Fruit fly (Drosophila melanogaster) whole organism, embryonic: Measurements from ENCODE around the gene CG7943.

ENCODE experiments used
- Antp ChIP-seq: fragments of 200-800 bp; sonication (Bioruptor generic); optimal IDR thresholded peaks from 3 replicates; lab custom pipeline; 2016; ENCODE audit warnings: missing biosample characterization, missing genetic modification characterization
- CG11247 ChIP-seq: fragments of 200-800 bp; sonication (Bioruptor generic); IDR thresholded peaks from 2 replicates; pipeline ENCODE4 v1.3.6; 2022; ENCODE audit warnings: missing biosample characterization, missing genetic modification characterization
- CG11398 ChIP-seq: fragments of 200-800 bp; sonication (Bioruptor generic); optimal IDR thresholded peaks from 2 replicates; lab custom pipeline; 2016; ENCODE audit warnings: missing biosample characterization, missing genetic modification characterization
- CG11723 ChIP-seq: fragments of 200-800 bp; sonication (Bioruptor generic); optimal IDR thresholded peaks from 2 replicates; lab custom pipeline; 2017; ENCODE audit warnings: missing biosample characterization, mild to moderate bottlenecking, missing genetic modification characterization
- CG12744 ChIP-seq: fragments of 200-800 bp; sonication (Bioruptor generic); optimal IDR thresholded peaks from 2 replicates; lab custom pipeline; 2016; ENCODE audit warnings: missing biosample characterization, missing genetic modification characterization
- CG13775 ChIP-seq: fragments of 200-800 bp; sonication (Bioruptor generic); optimal IDR thresholded peaks from 3 replicates; lab custom pipeline; 2017; ENCODE audit warnings: missing biosample characterization, mild to moderate bottlenecking, missing genetic modification characterization
- CG13894 ChIP-seq: fragments of 200-800 bp; sonication (Bioruptor generic); optimal IDR thresholded peaks from 3 replicates; lab custom pipeline; 2018; ENCODE audit warnings: missing biosample characterization, mild to moderate bottlenecking, missing genetic modification characterization, moderate library complexity
- CG14014 ChIP-seq: fragments of 200-800 bp; sonication (Bioruptor generic); IDR thresholded peaks from 2 replicates; pipeline ENCODE4 v1.3.6; 2022; ENCODE audit warnings: missing biosample characterization, missing genetic modification characterization
- CG14667 ChIP-seq: fragments of 200-800 bp; sonication (Bioruptor generic); IDR thresholded peaks from 2 replicates; pipeline ENCODE4 v1.3.6; 2022; ENCODE audit warnings: missing biosample characterization, missing genetic modification characterization
- CG17359 ChIP-seq: fragments of 200-800 bp; sonication (Bioruptor generic); optimal IDR thresholded peaks from 3 replicates; lab custom pipeline; 2018; ENCODE audit warnings: missing biosample characterization, mild to moderate bottlenecking, missing genetic modification characterization, moderate library complexity
- CG17385 ChIP-seq: fragments of 200-800 bp; sonication (Bioruptor generic); optimal IDR thresholded peaks from 3 replicates; lab custom pipeline; 2018; ENCODE audit warnings: missing biosample characterization, mild to moderate bottlenecking, missing genetic modification characterization
- CG18262 ChIP-seq: fragments of 200-800 bp; optimal IDR thresholded peaks from 3 replicates; lab custom pipeline; 2019; ENCODE audit warnings: missing biosample characterization, mild to moderate bottlenecking, missing genetic modification characterization, moderate library complexity
- CG18476 ChIP-seq: fragments of 200-800 bp; sonication (Bioruptor generic); optimal IDR thresholded peaks from 2 replicates; lab custom pipeline; 2016; ENCODE audit warnings: missing biosample characterization, mild to moderate bottlenecking, missing genetic modification characterization
- CG2202 ChIP-seq: fragments of 200-800 bp; sonication (Bioruptor generic); optimal IDR thresholded peaks from 2 replicates; lab custom pipeline; 2018; ENCODE audit warnings: missing biosample characterization, mild to moderate bottlenecking, missing genetic modification characterization
- CG2889 ChIP-seq: fragments of 200-800 bp; sonication (Bioruptor generic); IDR thresholded peaks from 3 replicates; pipeline ENCODE4 v1.3.6; 2022; ENCODE audit warnings: missing biosample characterization, missing genetic modification characterization
- CG30431 ChIP-seq: fragments of 200-800 bp; sonication (Bioruptor generic); optimal IDR thresholded peaks from 2 replicates; lab custom pipeline; 2017; ENCODE audit warnings: missing biosample characterization, missing genetic modification characterization
- CG32767 ChIP-seq: fragments of 200-800 bp; sonication (Bioruptor generic); IDR thresholded peaks from 2 replicates; pipeline ENCODE4 v1.3.6; 2022; ENCODE audit warnings: missing biosample characterization, missing genetic modification characterization
- CG43689 ChIP-seq: fragments of 200-800 bp; sonication (Bioruptor generic); IDR thresholded peaks from 2 replicates; pipeline ENCODE4 v1.3.6; 2022; ENCODE audit warnings: missing biosample characterization, missing genetic modification characterization
- CG5953 ChIP-seq: fragments of 200-800 bp; sonication (Bioruptor generic); IDR thresholded peaks from 2 replicates; pipeline ENCODE4 v1.3.6; 2022; ENCODE audit warnings: missing biosample characterization, missing genetic modification characterization
- CG7839 ChIP-seq: fragments of 200-800 bp; sonication (Bioruptor generic); optimal IDR thresholded peaks from 3 replicates; lab custom pipeline; 2018; ENCODE audit warnings: missing biosample characterization, mild to moderate bottlenecking, missing genetic modification characterization, moderate library complexity
- CG8924 ChIP-seq: fragments of 200-800 bp; optimal IDR thresholded peaks from 3 replicates; lab custom pipeline; 2019; ENCODE audit warnings: missing biosample characterization, mild to moderate bottlenecking, missing genetic modification characterization, moderate library complexity
- CG9727 ChIP-seq: fragments of 200-800 bp; sonication (Bioruptor generic); optimal IDR thresholded peaks from 3 replicates; lab custom pipeline; 2017; ENCODE audit warnings: missing biosample characterization, mild to moderate bottlenecking, missing genetic modification characterization
- NfI ChIP-seq: fragments of 200-800 bp; sonication (Bioruptor generic); optimal IDR thresholded peaks from 3 replicates; lab custom pipeline; 2018; ENCODE audit warnings: missing biosample characterization, mild to moderate bottlenecking, missing genetic modification characterization, moderate library complexity
- Ssrp ChIP-seq: fragments of 200-800 bp; sonication (Bioruptor generic); optimal IDR thresholded peaks from 2 replicates; lab custom pipeline; 2018; ENCODE audit warnings: missing biosample characterization, mild to moderate bottlenecking, missing genetic modification characterization, moderate library complexity
- Usf ChIP-seq: fragments of 200-800 bp; sonication (Bioruptor generic); optimal IDR thresholded peaks from 2 replicates; lab custom pipeline; 2017; ENCODE audit warnings: missing genotype, missing biosample characterization, missing genetic modification characterization
- ab ChIP-seq: fragments of 200-800 bp; sonication (Bioruptor generic); optimal IDR thresholded peaks from 2 replicates; lab custom pipeline; 2016; ENCODE audit warnings: missing biosample characterization, missing genetic modification characterization
- bab2 ChIP-seq: fragments of 200-800 bp; sonication (Bioruptor generic); optimal IDR thresholded peaks from 2 replicates; lab custom pipeline; 2016; ENCODE audit warnings: missing biosample characterization, missing genetic modification characterization
- bbx ChIP-seq: fragments of 200-800 bp; sonication (Bioruptor generic); IDR thresholded peaks from 2 replicates; pipeline ENCODE4 v1.3.6; 2022; ENCODE audit warnings: missing biosample characterization, missing genetic modification characterization; ENCODE audit not compliant: partially characterized antibody
- cas ChIP-seq: fragments of 200-800 bp; sonication (Bioruptor generic); IDR thresholded peaks from 2 replicates; pipeline ENCODE4 v1.3.6; 2022; ENCODE audit warnings: missing biosample characterization, missing genetic modification characterization
- chn ChIP-seq: fragments of 200-800 bp; sonication (Bioruptor generic); optimal IDR thresholded peaks from 2 replicates; lab custom pipeline; 2016; ENCODE audit warnings: missing biosample characterization, missing genetic modification characterization
- da ChIP-seq: fragments of 200-800 bp; sonication (Bioruptor generic); optimal IDR thresholded peaks from 2 replicates; lab custom pipeline; 2016; ENCODE audit warnings: missing biosample characterization, missing genetic modification characterization
- dm ChIP-seq: fragments of 200-800 bp; sonication (Bioruptor generic); optimal IDR thresholded peaks from 3 replicates; lab custom pipeline; 2016; ENCODE audit warnings: missing biosample characterization, missing genetic modification characterization
- dpn ChIP-seq, 2 experiments: fragments of 200-800 bp; sonication (Bioruptor generic); optimal IDR thresholded peaks; 3 replicates each; lab custom pipeline; 2016; ENCODE audit warnings: missing biosample characterization in 2 of 2, missing genetic modification characterization in 2 of 2
- emc ChIP-seq: fragments of 200-800 bp; sonication (Bioruptor generic); optimal IDR thresholded peaks from 2 replicates; lab custom pipeline; 2016; ENCODE audit warnings: missing biosample characterization, missing genetic modification characterization
- ewg ChIP-seq: fragments of 200-800 bp; sonication (Bioruptor generic); optimal IDR thresholded peaks from 3 replicates; lab custom pipeline; 2017; ENCODE audit warnings: mild to moderate bottlenecking, missing biosample characterization, missing genetic modification reagents, missing genetic modification characterization
- grau ChIP-seq: fragments of 200-800 bp; optimal IDR thresholded peaks from 3 replicates; lab custom pipeline; 2019; ENCODE audit warnings: missing biosample characterization, mild to moderate bottlenecking, missing genetic modification characterization, moderate library complexity
- gsb-n ChIP-seq: fragments of 200-800 bp; sonication (Bioruptor generic); optimal IDR thresholded peaks from 3 replicates; lab custom pipeline; 2018; ENCODE audit warnings: missing biosample characterization, mild to moderate bottlenecking, missing genetic modification characterization
- ham ChIP-seq: fragments of 200-800 bp; sonication (Bioruptor generic); IDR thresholded peaks from 2 replicates; pipeline ENCODE4 v1.3.6; 2022; ENCODE audit warnings: missing biosample characterization, missing genetic modification characterization
- jumu ChIP-seq: fragments of 200-800 bp; sonication (Bioruptor generic); optimal IDR thresholded peaks from 3 replicates; lab custom pipeline; 2016; ENCODE audit warnings: missing biosample characterization, missing genetic modification characterization
- lab ChIP-seq: fragments of 200-800 bp; sonication (Bioruptor generic); optimal IDR thresholded peaks from 3 replicates; lab custom pipeline; 2017; ENCODE audit warnings: missing biosample characterization, missing genetic modification characterization, mild to moderate bottlenecking, moderate library complexity, missing genetic modification reagents
- lov ChIP-seq, 2 experiments: fragments of 200-800 bp in 1 of 2; fragments of >200 bp in 1 of 2; sonication (Bioruptor generic) in 1 of 2; IDR thresholded peaks in 1 of 2; optimal IDR thresholded peaks in 1 of 2; 2 replicates in 1 of 2; 3 replicates in 1 of 2; pipeline versions ENCODE4 v1.3.6 to Lab custom; 2017 to 2022; ENCODE audit warnings: missing biosample characterization in 1 of 2, missing genetic modification characterization in 1 of 2
- mirr ChIP-seq: fragments of 200-800 bp; sonication (Bioruptor generic); optimal IDR thresholded peaks from 3 replicates; lab custom pipeline; 2018; ENCODE audit warnings: missing biosample characterization, mild to moderate bottlenecking, missing genetic modification characterization
- nmo ChIP-seq: fragments of 200-800 bp; sonication (Bioruptor generic); optimal IDR thresholded peaks from 2 replicates; lab custom pipeline; 2018; ENCODE audit warnings: missing biosample characterization, mild to moderate bottlenecking, missing genetic modification characterization, moderate library complexity
- prd ChIP-seq, 3 experiments: fragments of >200 bp in 2 of 3; fragments of 200-800 bp in 1 of 3; sonication (Bioruptor generic) in 1 of 3; optimal IDR thresholded peaks in 2 of 3; IDR thresholded peaks in 1 of 3; 2 replicates in 2 of 3; 3 replicates in 1 of 3; pipeline versions ENCODE4 v1.3.6 to Lab custom; 2017 to 2022; ENCODE audit warnings: missing biosample characterization in 1 of 3, missing genetic modification characterization in 1 of 3
- repo ChIP-seq: fragments of 200-800 bp; sonication (Bioruptor generic); optimal IDR thresholded peaks from 2 replicates; lab custom pipeline; 2016; ENCODE audit warnings: missing biosample characterization, missing genetic modification characterization
- seq ChIP-seq: fragments of 200-800 bp; sonication (Bioruptor generic); IDR thresholded peaks from 2 replicates; pipeline ENCODE4 v1.3.6; 2022; ENCODE audit warnings: missing biosample characterization, missing genetic modification characterization
- so ChIP-seq: fragments of 200-800 bp; sonication (Bioruptor generic); IDR thresholded peaks from 3 replicates; pipeline ENCODE4 v1.3.6; 2022; ENCODE audit warnings: missing biosample characterization, missing genetic modification characterization
- ssp ChIP-seq: fragments of 200-800 bp; sonication (Bioruptor generic); IDR thresholded peaks from 2 replicates; pipeline ENCODE4 v1.3.6; 2022; ENCODE audit warnings: missing biosample characterization, missing genetic modification characterization
- usp ChIP-seq: fragments of >200 bp; optimal IDR thresholded peaks from 2 replicates; lab custom pipeline; 2017; ENCODE audit warnings: missing biosample characterization, missing genetic modification characterization
- vfl ChIP-seq: fragments of 200-800 bp; sonication (Bioruptor generic); optimal IDR thresholded peaks from 2 replicates; lab custom pipeline; 2016; ENCODE audit warnings: missing biosample characterization, missing genetic modification characterization
- zf30C ChIP-seq: fragments of 200-800 bp; sonication (Bioruptor generic); optimal IDR thresholded peaks from 3 replicates; lab custom pipeline; 2018; ENCODE audit warnings: missing biosample characterization, mild to moderate bottlenecking, missing genetic modification characterization

Gene CG7943

dm6 chr3R:30092700-30093044 lies 46.4 kb downstream of the CG7943 start (continued):
- peak; percentile 87 for TF ChIP-seq CG11247
- TF ChIP-seq CG14014 (GFP tag; lab: Robert Waterston, UW): peak; percentile 89
- peak; percentile 69 for TF ChIP-seq zf30C (GFP tag; lab: Kevin White, UChicago)
- peak; percentile 73 for TF ChIP-seq CG11398 (GFP tag; lab: Kevin White, UChicago)
- TF ChIP-seq CG12744 (GFP tag; lab: Kevin White, UChicago): peak; percentile 84
- peak; percentile 2 for TF ChIP-seq CG11723 (GFP tag; lab: Kevin White, UChicago)
- peak; percentile 29 for TF ChIP-seq da (GFP tag; lab: Kevin White, UChicago)
- TF ChIP-seq emc (GFP tag; lab: Kevin White, UChicago): peak; percentile 57
- TF ChIP-seq so (GFP tag; lab: Robert Waterston, UW): peak; percentile 88
- TF ChIP-seq chn (GFP tag; lab: Kevin White, UChicago): peak; percentile 84
- TF ChIP-seq CG30431 (GFP tag; lab: Kevin White, UChicago): peak; percentile 71
- peak; percentile 81 for TF ChIP-seq CG18262 (tag; lab: Kevin White, UChicago)
- TF ChIP-seq dm: peak; percentile 79
- TF ChIP-seq bab2 (GFP tag; lab: Kevin White, UChicago): peak; percentile 90
- TF ChIP-seq CG17385 (GFP tag; lab: Kevin White, UChicago): peak; percentile 84
- peak; percentile 60 for TF ChIP-seq CG5953 (GFP tag; lab: Robert Waterston, UW)
- peak; percentile 81 for TF ChIP-seq CG32767 (GFP tag; lab: Robert Waterston, UW)
- TF ChIP-seq CG13894 (tag; lab: Kevin White, UChicago): peak; percentile 80
- peak; percentile 89 for TF ChIP-seq CG7839 (tag; lab: Kevin White, UChicago)
- peak; percentile 85 for TF ChIP-seq CG8924 (tag; lab: Kevin White, UChicago)
- TF ChIP-seq bbx (GFP tag; lab: Robert Waterston, UW): no peak
- peak; percentile 83 for TF ChIP-seq repo (GFP tag; lab: Kevin White, UChicago)
- peak; percentile 59 for TF ChIP-seq CG2202 (tag; lab: Kevin White, UChicago)
- peak; percentile 86 for TF ChIP-seq NfI (GFP tag; lab: Kevin White, UChicago)
- TF ChIP-seq CG2889 (GFP tag; lab: Robert Waterston, UW): peak; percentile 85
- TF ChIP-seq nmo (GFP tag; lab: Kevin White, UChicago): peak; percentile 80
- peak; percentile 69 for TF ChIP-seq ewg (GFP tag; lab: Kevin White, UChicago)
- peak; percentile 87 to 88 for TF ChIP-seq dpn (GFP tag; optimal IDR thresholded peaks at IDR 0.05; lab: Kevin White, UChicago)
- peak; percentile 44 for TF ChIP-seq mirr (GFP tag; lab: Kevin White, UChicago)
- TF ChIP-seq ham: peak; percentile 80; the same call in 1 of the 2 replicates
- no peak for TF ChIP-seq lov (optimal IDR thresholded peaks at IDR 0.05; lab: Kevin White, UChicago)
- peak; percentile 82 for TF ChIP-seq lov (GFP tag; IDR thresholded peaks at IDR 0.05; lab: Robert Waterston, UW)
- TF ChIP-seq gsb-n: peak; percentile 75
- peak; percentile 89 for TF ChIP-seq CG17359 (tag; lab: Kevin White, UChicago)
- peak; percentile 86 for TF ChIP-seq Antp (GFP tag; lab: Kevin White, UChicago)
- peak; percentile 62 for TF ChIP-seq CG14667 (GFP tag; lab: Robert Waterston, UW)
- TF ChIP-seq prd (optimal IDR thresholded peaks at IDR 0.05; lab: Kevin White, UChicago): no peak
- peak; percentile 91 for TF ChIP-seq prd (GFP tag; IDR thresholded peaks at IDR 0.05; lab: Robert Waterston, UW)
- peak; percentile 89 for TF ChIP-seq seq (GFP tag; lab: Robert Waterston, UW)
- no peak for TF ChIP-seq usp (GFP tag; lab: Kevin White, UChicago)
- TF ChIP-seq ssp: peak; percentile 76
- TF ChIP-seq vfl (GFP tag; lab: Kevin White, UChicago): peak; percentile 92
- peak; percentile 65 for TF ChIP-seq CG13775 (GFP tag; lab: Kevin White, UChicago)
- peak; percentile 76 for TF ChIP-seq cas (GFP tag; lab: Robert Waterston, UW)
- TF ChIP-seq jumu (GFP tag; lab: Kevin White, UChicago): peak; percentile 83
- TF ChIP-seq Ssrp (tag; lab: Kevin White, UChicago): peak; percentile 75
- TF ChIP-seq ab (GFP tag; lab: Kevin White, UChicago): peak; percentile 33
- peak; percentile 92 for TF ChIP-seq lab (GFP tag; lab: Kevin White, UChicago)
- TF ChIP-seq grau: peak; percentile 86
- peak; percentile 77 for TF ChIP-seq CG9727 (GFP tag; lab: Kevin White, UChicago)
- TF ChIP-seq CG43689: peak; percentile 73
- peak; percentile 79 for TF ChIP-seq CG18476 (GFP tag; lab: Kevin White, UChicago)
- TF ChIP-seq Usf (GFP tag; lab: Kevin White, UChicago): peak; percentile 12
